Worm (Caenorhabditis elegans) whole organism, mixed stage, embryonic: ENCODE data around the gene E01G6.2.
"Not testable (repeated sequence)": the region's sequence is repeated elsewhere in the genome, so short reads cannot be mapped to it uniquely, and the experiment has no call there.

Experiments
- M03D4.4 ChIP-seq: sonication (generic microtip); optimal IDR thresholded peaks from 2 replicates; lab custom pipeline; 2017; ENCODE audit warnings: mild to moderate bottlenecking, missing genetic modification characterization, missing compliant biosample characterization
- bed-3 ChIP-seq: fragments of 200-800 bp; sonication (Bioruptor generic); optimal IDR thresholded peaks from 3 replicates; lab custom pipeline; 2018; ENCODE audit warnings: mild to moderate bottlenecking, missing genetic modification characterization, moderate library complexity, missing compliant biosample characterization
- blmp-1 ChIP-seq: fragments of 150-350 bp; optimal IDR thresholded peaks from 2 replicates; lab custom pipeline; 2014; ENCODE audit warnings: missing biosample characterization, missing genetic modification characterization
- ceh-39 ChIP-seq: fragments of 150-350 bp; optimal IDR thresholded peaks from 2 replicates; lab custom pipeline; 2014; ENCODE audit warnings: missing biosample characterization, missing genetic modification characterization
- ceh-43 ChIP-seq: fragments of 200-800 bp; sonication (Bioruptor generic); optimal IDR thresholded peaks from 2 replicates; lab custom pipeline; 2018; ENCODE audit warnings: mild to moderate bottlenecking, missing genetic modification characterization, moderate library complexity, missing compliant biosample characterization
- ceh-83 ChIP-seq: fragments of 200-800 bp; sonication (Bioruptor generic); optimal IDR thresholded peaks from 2 replicates; lab custom pipeline; 2018; ENCODE audit warnings: mild to moderate bottlenecking, missing genetic modification characterization, missing compliant biosample characterization
- cnd-1 ChIP-seq: fragments of 200-800 bp; sonication (Bioruptor generic); optimal IDR thresholded peaks from 2 replicates; lab custom pipeline; 2018; ENCODE audit warnings: mild to moderate bottlenecking, missing genetic modification characterization, missing compliant biosample characterization
- drap-1 ChIP-seq: fragments of 200-800 bp; sonication (Bioruptor generic); optimal IDR thresholded peaks from 3 replicates; lab custom pipeline; 2018; ENCODE audit warnings: mild to moderate bottlenecking, missing genetic modification characterization, missing compliant biosample characterization
- elt-1 ChIP-seq: sonication (generic microtip); optimal IDR thresholded peaks from 2 replicates; lab custom pipeline; 2017; ENCODE audit warnings: missing genetic modification characterization, mild to moderate bottlenecking, missing compliant biosample characterization, antibody characterized with exemption, moderate library complexity, borderline replicate concordance; ENCODE audit not compliant: insufficient read depth
- elt-3 ChIP-seq: fragments of 150-350 bp; optimal IDR thresholded peaks from 2 replicates; lab custom pipeline; 2014; ENCODE audit warnings: missing biosample characterization, missing genetic modification characterization
- ham-2 ChIP-seq: fragments of 200-800 bp; sonication (Bioruptor generic); optimal IDR thresholded peaks from 2 replicates; lab custom pipeline; 2018; ENCODE audit warnings: mild to moderate bottlenecking, missing genetic modification characterization, missing compliant biosample characterization
- hlh-1 ChIP-seq: fragments of 150-350 bp; optimal IDR thresholded peaks from 2 replicates; lab custom pipeline; 2014; ENCODE audit warnings: missing biosample characterization, missing genetic modification reagents, missing genetic modification characterization
- lin-32 ChIP-seq: fragments of 200-800 bp; sonication (Bioruptor generic); optimal IDR thresholded peaks from 2 replicates; lab custom pipeline; 2018; ENCODE audit warnings: mild to moderate bottlenecking, missing genetic modification characterization, missing compliant biosample characterization
- lsy-2 ChIP-seq: fragments of 150-350 bp; optimal IDR thresholded peaks from 2 replicates; lab custom pipeline; 2014; ENCODE audit warnings: missing biosample characterization, missing genetic modification characterization
- mls-2 ChIP-seq: sonication (generic microtip); optimal IDR thresholded peaks from 2 replicates; lab custom pipeline; 2016; ENCODE audit warnings: mild to moderate bottlenecking, missing genetic modification characterization, moderate library complexity, missing compliant biosample characterization
- nhr-12 ChIP-seq: fragments of 150-350 bp; optimal IDR thresholded peaks from 2 replicates; lab custom pipeline; 2014; ENCODE audit warnings: missing biosample characterization, missing genetic modification characterization
- nhr-2 ChIP-seq: fragments of 150-350 bp; optimal IDR thresholded peaks from 2 replicates; lab custom pipeline; 2014; ENCODE audit warnings: missing biosample characterization, missing genetic modification characterization
- nhr-237 ChIP-seq: fragments of 150-350 bp; optimal IDR thresholded peaks from 2 replicates; lab custom pipeline; 2014; ENCODE audit warnings: missing biosample characterization, missing genetic modification characterization
- nhr-28 ChIP-seq: fragments of 150-350 bp; optimal IDR thresholded peaks from 2 replicates; lab custom pipeline; 2014; ENCODE audit warnings: missing biosample characterization, missing genetic modification characterization
- nhr-76 ChIP-seq: sonication (generic microtip); optimal IDR thresholded peaks from 2 replicates; lab custom pipeline; 2017; ENCODE audit warnings: missing biosample characterization, missing genetic modification characterization
- pha-4 ChIP-seq: fragments of 150-350 bp; optimal IDR thresholded peaks from 2 replicates; lab custom pipeline; 2018; ENCODE audit warnings: missing biosample characterization, missing genetic modification reagents, missing genetic modification characterization
- sem-2 ChIP-seq: fragments of 200-800 bp; sonication (Bioruptor generic); optimal IDR thresholded peaks from 2 replicates; lab custom pipeline; 2018; ENCODE audit warnings: mild to moderate bottlenecking, missing genetic modification characterization, missing compliant biosample characterization
- snpc-4 ChIP-seq: fragments of 150-350 bp; optimal IDR thresholded peaks from 2 replicates; lab custom pipeline; 2014; ENCODE audit warnings: missing biosample characterization, missing genetic modification characterization
- sptf-1 ChIP-seq: sonication (generic microtip); optimal IDR thresholded peaks from 2 replicates; lab custom pipeline; 2017; ENCODE audit warnings: mild to moderate bottlenecking, missing genetic modification characterization, moderate library complexity, missing compliant biosample characterization
- unc-120 ChIP-seq: sonication (generic microtip); optimal IDR thresholded peaks from 2 replicates; lab custom pipeline; 2017; ENCODE audit warnings: missing genetic modification characterization, missing compliant biosample characterization; ENCODE audit not compliant: poor library complexity, severe bottlenecking
- unc-39 ChIP-seq: fragments of 150-350 bp; optimal IDR thresholded peaks from 2 replicates; lab custom pipeline; 2014; ENCODE audit warnings: missing biosample characterization, missing genetic modification characterization
- unc-62 ChIP-seq: fragments of 150-350 bp; optimal IDR thresholded peaks from 2 replicates; lab custom pipeline; 2014; ENCODE audit warnings: missing biosample characterization, missing genetic modification reagents, missing genetic modification characterization
- zip-8 ChIP-seq: fragments of 150-350 bp; optimal IDR thresholded peaks from 2 replicates; lab custom pipeline; 2014; ENCODE audit warnings: missing biosample characterization, missing genetic modification characterization
- ztf-11 ChIP-seq: fragments of 150-350 bp; optimal IDR thresholded peaks from 2 replicates; lab custom pipeline; 2014; ENCODE audit warnings: missing biosample characterization, missing genetic modification characterization

E01G6.2 gene

ce11 chrX:12296392-12296791 lies 39.9 kb downstream of the E01G6.2 start, which contains the start of gene W06D11.2:
TSS of gene W06D11.2 (minus strand) at chrX:12296730.
- TF ChIP-seq pha-4 (tag; lab: Kevin White, UChicago) (no peak), elt-1 (tag; lab: Kevin White, UChicago) (no peak), lin-32 (GFP tag; lab: Kevin White, UChicago) (no peak), ztf-11 (no peak), ham-2 (GFP tag; lab: Kevin White, UChicago) (no peak), blmp-1 (no peak), nhr-28 (no peak), sem-2 (GFP tag; lab: Kevin White, UChicago) (no peak), bed-3 (no peak), nhr-2 (tag; lab: Kevin White, UChicago) (no peak), sptf-1 (tag; lab: Kevin White, UChicago) (no peak), ceh-39 (no peak), nhr-12 (tag; lab: Kevin White, UChicago) (no peak), unc-39 (tag; lab: Kevin White, UChicago) (no peak)

ce11 chrX:12298324-12298723 lies 41.9 kb downstream of the E01G6.2 start, which contains the start of gene W06D11.3:
TSS of gene W06D11.3 (plus strand) at chrX:12298683.
- TF ChIP-seq unc-39 (tag; lab: Kevin White, UChicago) (no peak), ceh-39 (no peak), drap-1 (no peak)

ce11 chrX:12299834-12300233 lies 43.4 kb downstream of the E01G6.2 start, which contains the start of gene W06D11.5:
TSS of gene W06D11.5 (plus strand) at chrX:12300134.
- TF ChIP-seq ham-2 (GFP tag; lab: Kevin White, UChicago) (no peak), hlh-1 (tag; lab: Kevin White, UChicago) (no peak), blmp-1 (no peak), bed-3 (no peak), cnd-1 (no peak), nhr-76 (tag; lab: Kevin White, UChicago) (no peak), M03D4.4 (tag; lab: Kevin White, UChicago) (no peak), ceh-83 (GFP tag; lab: Kevin White, UChicago) (no peak), sem-2 (GFP tag; lab: Kevin White, UChicago) (no peak), snpc-4 (tag; lab: Kevin White, UChicago) (no peak)

- not testable (repeated sequence) for TF ChIP-seq unc-62 (GFP tag; lab: Kevin White, UChicago); ceh-43; snpc-4 (tag; lab: Kevin White, UChicago)
Observed at ce11 chrX:12302755-12303154, 46.3 kb downstream of the E01G6.2 start, which contains the start of gene dot-1.3. TSS of gene dot-1.3 (minus strand) at chrX:12302855.

ce11 chrX:12304231-12304630 lies 47.8 kb downstream of the E01G6.2 start:
- TF ChIP-seq zip-8 (tag; lab: Kevin White, UChicago) = no peak
- TF ChIP-seq cnd-1 = no peak
- TF ChIP-seq nhr-28 = no peak
- TF ChIP-seq ceh-43 = no peak
- TF ChIP-seq lsy-2 (tag; lab: Kevin White, UChicago) = no peak

- TF ChIP-seq lin-32 (GFP tag; lab: Kevin White, UChicago) = no peak
- no peak for TF ChIP-seq elt-3
- no peak for TF ChIP-seq cnd-1
- no peak for TF ChIP-seq hlh-1 (tag; lab: Kevin White, UChicago)
- no peak for TF ChIP-seq nhr-237 (tag; lab: Kevin White, UChicago)
- no peak for TF ChIP-seq unc-120 (tag; lab: Kevin White, UChicago)
- TF ChIP-seq sem-2 (GFP tag; lab: Kevin White, UChicago) = no peak
- TF ChIP-seq nhr-2 (tag; lab: Kevin White, UChicago) = no peak
- TF ChIP-seq snpc-4 (tag; lab: Kevin White, UChicago) = no peak
- no peak for TF ChIP-seq nhr-28
- TF ChIP-seq mls-2 = no peak
- no peak for TF ChIP-seq sptf-1 (tag; lab: Kevin White, UChicago)
- TF ChIP-seq ceh-39 = no peak
- no peak for TF ChIP-seq ceh-43
- TF ChIP-seq pha-4 (tag; lab: Kevin White, UChicago) = no peak
- TF ChIP-seq elt-1 (tag; lab: Kevin White, UChicago) = no peak
- TF ChIP-seq M03D4.4 (tag; lab: Kevin White, UChicago) = no peak
- TF ChIP-seq, all 35 proteins: peak for 0
Observed at ce11 chrX:12306565-12306964, 50.1 kb downstream of the E01G6.2 start, which contains the start of gene phf-32. TSS of gene phf-32 (plus strand) at chrX:12306865.
